Worm (Caenorhabditis elegans): ENCODE results near the gene T23F2.3.

- TF ChIP-seq nhr-232 (tag; optimal IDR thresholded peaks at IDR 0.05) (no peak), sox-4 (tag; optimal IDR thresholded peaks at IDR 0.05) (no peak), mec-3 (tag; optimal IDR thresholded peaks at IDR 0.05; ENCODE audit: borderline replicate concordance) (no peak), hlh-30 (tag; optimal IDR thresholded peaks at IDR 0.05; ENCODE audit: insufficient read depth) (no peak), pha-4 (tag; optimal IDR thresholded peaks at IDR 0.05) (no peak), T23F11.4 (GFP tag; optimal IDR thresholded peaks at IDR 0.05) (no peak), nfya-1 (tag; optimal IDR thresholded peaks at IDR 0.05) (no peak), pha-2 (tag; optimal IDR thresholded peaks at IDR 0.05) (no peak), F13H6.1 (tag; optimal IDR thresholded peaks at IDR 0.05) (no peak), ama-1 (optimal IDR thresholded peaks at IDR 0.05) (no peak), ceh-9 (tag; optimal IDR thresholded peaks at IDR 0.05) (no peak), pag-3 (tag; optimal IDR thresholded peaks at IDR 0.05; ENCODE audit: borderline replicate concordance) (no peak), dmd-4 (tag; optimal IDR thresholded peaks at IDR 0.05; ENCODE audit: borderline replicate concordance) (no peak)
Observed at ce11 chrX:5478875-5479274, 33.3 kb downstream of the T23F2.3 start.
